In the genomic region with DNA sequence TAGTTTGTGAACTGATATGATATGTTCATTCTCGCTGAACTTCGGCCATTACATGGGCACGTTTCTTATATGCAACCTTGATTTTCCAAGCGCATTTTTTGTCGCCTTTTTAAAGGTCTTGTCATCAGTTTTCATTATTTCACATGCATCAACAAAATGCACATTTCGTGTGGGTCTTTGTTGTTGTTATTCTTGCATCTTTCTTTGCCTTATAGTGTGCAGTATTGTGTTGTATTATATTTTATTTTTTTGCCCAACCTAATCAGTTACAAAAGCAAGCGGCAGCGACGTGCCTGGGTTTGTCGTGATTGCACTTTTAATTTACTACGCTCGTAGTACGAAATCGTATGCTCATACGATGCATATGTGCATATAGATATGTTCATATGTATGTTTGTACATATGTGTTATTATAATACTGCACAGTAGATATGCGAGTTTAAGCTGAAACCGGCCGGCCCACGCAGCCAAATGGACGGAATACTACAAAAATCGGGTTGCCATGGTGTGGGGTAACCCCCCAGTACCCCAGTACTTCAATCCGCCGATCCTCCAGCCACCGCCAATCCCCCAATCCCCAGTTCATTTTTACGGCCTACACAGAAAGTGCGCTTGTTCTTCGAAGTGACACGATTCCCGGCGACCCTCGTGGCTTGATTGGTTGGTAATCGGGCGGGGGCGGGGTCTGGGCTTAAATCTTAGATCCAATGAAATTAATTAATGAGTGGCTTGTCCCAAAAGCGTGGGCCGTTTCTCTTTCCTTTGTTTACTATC, we compare ENCODE assay signal across 1 fruit fly cellular context.
TF ChIP-seq lines count a peak whose summit lies in the region.

No protein-coding gene starts in this region.

TF ChIP-seq in whole organism, embryonic, 481 proteins besides CTCF, POLR2A, EP300 and RAD21 (continued from another document):
- peak; percentile 1 for TF ChIP-seq Nf-YB (GFP tag; optimal IDR thresholded peaks at IDR 0.05; lab: Kevin White, UChicago)
- peak; percentile 51 for TF ChIP-seq abd-A (tag; optimal IDR thresholded peaks at IDR 0.05; lab: Kevin White, UChicago)
- no peak for TF ChIP-seq CG2202 (tag; optimal IDR thresholded peaks at IDR 0.05; lab: Kevin White, UChicago)
- no peak for TF ChIP-seq ind (GFP tag; optimal IDR thresholded peaks at IDR 0.05; lab: Kevin White, UChicago)
